Fruit fly (Drosophila melanogaster) whole organism, embryonic: Measurements from ENCODE around the gene E2f1.

Experiments used
- Abd-B ChIP-seq: fragments of 200-800 bp; sonication (Bioruptor generic); optimal IDR thresholded peaks from 2 replicates; lab custom pipeline; 2018; ENCODE audit warnings: missing biosample characterization, mild to moderate bottlenecking, missing genetic modification characterization, moderate library complexity
- CG10321 ChIP-seq: fragments of 200-800 bp; sonication (Bioruptor generic); IDR thresholded peaks from 2 replicates; pipeline ENCODE4 v1.3.6; 2022; ENCODE audit warnings: missing biosample characterization, missing genetic modification characterization
- CG10462 ChIP-seq: fragments of 200-800 bp; sonication (Bioruptor generic); optimal IDR thresholded peaks from 2 replicates; lab custom pipeline; 2016; ENCODE audit warnings: missing biosample characterization, missing genetic modification characterization
- CG11093 ChIP-seq: fragments of 200-800 bp; sonication (Bioruptor generic); IDR thresholded peaks from 3 replicates; pipeline ENCODE4 v1.3.6; 2022; ENCODE audit warnings: missing biosample characterization, missing genetic modification characterization
- CG11247 ChIP-seq: fragments of 200-800 bp; sonication (Bioruptor generic); IDR thresholded peaks from 2 replicates; pipeline ENCODE4 v1.3.6; 2022; ENCODE audit warnings: missing biosample characterization, missing genetic modification characterization
- CG11398 ChIP-seq: fragments of 200-800 bp; sonication (Bioruptor generic); optimal IDR thresholded peaks from 2 replicates; lab custom pipeline; 2016; ENCODE audit warnings: missing biosample characterization, missing genetic modification characterization
- CG17328 ChIP-seq: fragments of 200-800 bp; sonication (Bioruptor generic); IDR thresholded peaks from 2 replicates; pipeline ENCODE4 v1.3.6; 2022; ENCODE audit warnings: missing biosample characterization, missing genetic modification characterization
- CG2889 ChIP-seq: fragments of 200-800 bp; sonication (Bioruptor generic); IDR thresholded peaks from 3 replicates; pipeline ENCODE4 v1.3.6; 2022; ENCODE audit warnings: missing biosample characterization, missing genetic modification characterization
- CG31441 ChIP-seq: fragments of 200-800 bp; sonication (Bioruptor generic); IDR thresholded peaks from 2 replicates; pipeline ENCODE4 v1.3.6; 2022; ENCODE audit warnings: missing biosample characterization, missing genetic modification characterization
- CG34422 ChIP-seq: fragments of 200-800 bp; sonication (Bioruptor generic); IDR thresholded peaks from 3 replicates; pipeline ENCODE4 v1.3.6; 2022; ENCODE audit warnings: missing biosample characterization, missing genetic modification characterization
- CG3995 ChIP-seq: fragments of 200-800 bp; sonication (Bioruptor generic); optimal IDR thresholded peaks from 3 replicates; lab custom pipeline; 2016; ENCODE audit warnings: missing biosample characterization, missing genetic modification characterization
- CG4360 ChIP-seq: fragments of 200-800 bp; sonication (Bioruptor generic); IDR thresholded peaks from 2 replicates; pipeline ENCODE4 v1.3.6; 2022; ENCODE audit warnings: missing biosample characterization, missing genetic modification characterization
- CG4707 ChIP-seq: fragments of 200-800 bp; sonication (Bioruptor generic); optimal IDR thresholded peaks from 2 replicates; lab custom pipeline; 2018; ENCODE audit warnings: missing biosample characterization, mild to moderate bottlenecking, missing genetic modification characterization, moderate library complexity
- CG4854 ChIP-seq: fragments of 200-800 bp; sonication (Bioruptor generic); optimal IDR thresholded peaks from 2 replicates; lab custom pipeline; 2016; ENCODE audit warnings: missing biosample characterization, missing genetic modification characterization, inconsistent platforms
- CG5180 ChIP-seq: fragments of 200-800 bp; sonication (Bioruptor generic); optimal IDR thresholded peaks from 3 replicates; lab custom pipeline; 2017; ENCODE audit warnings: missing biosample characterization, missing genetic modification characterization, mild to moderate bottlenecking, moderate library complexity, missing genetic modification reagents
- CG6791 ChIP-seq: fragments of 200-800 bp; sonication (Bioruptor generic); IDR thresholded peaks from 3 replicates; pipeline ENCODE4 v1.3.6; 2022; ENCODE audit warnings: missing biosample characterization, missing genetic modification characterization; ENCODE audit not compliant: partially characterized antibody
- CG6813 ChIP-seq: fragments of 200-800 bp; sonication (Bioruptor generic); optimal IDR thresholded peaks from 2 replicates; lab custom pipeline; 2017; ENCODE audit warnings: missing biosample characterization, missing genetic modification characterization, mild to moderate bottlenecking, moderate library complexity, missing genetic modification reagents
- CG7271 ChIP-seq: fragments of 200-800 bp; sonication (Bioruptor generic); optimal IDR thresholded peaks from 2 replicates; lab custom pipeline; 2018; ENCODE audit warnings: missing biosample characterization, mild to moderate bottlenecking, missing genetic modification characterization, moderate library complexity
- CG9876 ChIP-seq: fragments of 200-800 bp; sonication (Bioruptor generic); optimal IDR thresholded peaks from 2 replicates; lab custom pipeline; 2016; ENCODE audit warnings: missing biosample characterization, missing genetic modification characterization
- CkIIα-i1 ChIP-seq: fragments of 200-800 bp; sonication (Bioruptor generic); IDR thresholded peaks from 2 replicates; pipeline ENCODE4 v1.3.6; 2022; ENCODE audit warnings: missing biosample characterization, missing genetic modification characterization
- Dbx ChIP-seq: fragments of 200-800 bp; sonication (Bioruptor generic); IDR thresholded peaks from 3 replicates; pipeline ENCODE4 v1.3.6; 2022; ENCODE audit warnings: missing biosample characterization, missing genetic modification characterization
- NC2α ChIP-seq: fragments of 200-800 bp; sonication (Bioruptor generic); optimal IDR thresholded peaks from 2 replicates; lab custom pipeline; 2016; ENCODE audit warnings: missing biosample characterization, missing genetic modification characterization
- Oli ChIP-seq: fragments of 200-800 bp; sonication (Bioruptor generic); optimal IDR thresholded peaks from 2 replicates; lab custom pipeline; 2018; ENCODE audit warnings: missing biosample characterization, mild to moderate bottlenecking, missing genetic modification characterization, moderate library complexity
- Optix ChIP-seq: fragments of 200-800 bp; sonication (Bioruptor generic); IDR thresholded peaks from 3 replicates; pipeline ENCODE4 v1.3.6; 2022; ENCODE audit warnings: missing biosample characterization, missing genetic modification characterization
- Ravus ChIP-seq: fragments of 200-800 bp; sonication (Bioruptor generic); IDR thresholded peaks from 2 replicates; pipeline ENCODE4 v1.3.6; 2022; ENCODE audit warnings: missing biosample characterization, missing genetic modification characterization
- Sox100B ChIP-seq: fragments of 200-800 bp; sonication (Bioruptor generic); optimal IDR thresholded peaks from 3 replicates; lab custom pipeline; 2018; ENCODE audit warnings: missing biosample characterization, mild to moderate bottlenecking, missing genetic modification characterization
- Sry-β ChIP-seq: fragments of 200-800 bp; sonication (Bioruptor generic); optimal IDR thresholded peaks from 2 replicates; lab custom pipeline; 2018; ENCODE audit warnings: missing biosample characterization, mild to moderate bottlenecking, missing genetic modification characterization, moderate library complexity
- az2 ChIP-seq: fragments of 200-800 bp; sonication (Bioruptor generic); optimal IDR thresholded peaks from 3 replicates; lab custom pipeline; 2016; ENCODE audit warnings: missing biosample characterization, missing genetic modification characterization
- br ChIP-seq: fragments of >200 bp; optimal IDR thresholded peaks from 2 replicates; lab custom pipeline; 2017
- bsh ChIP-seq, 2 experiments: fragments of 200-800 bp; sonication (Bioruptor generic); optimal IDR thresholded peaks; 2 replicates each; lab custom pipeline; 2017 to 2018; ENCODE audit warnings: mild to moderate bottlenecking in 2 of 2, missing biosample characterization in 2 of 2, missing genetic modification characterization in 2 of 2, moderate library complexity in 1 of 2
- chn ChIP-seq: fragments of 200-800 bp; sonication (Bioruptor generic); optimal IDR thresholded peaks from 2 replicates; lab custom pipeline; 2016; ENCODE audit warnings: missing biosample characterization, missing genetic modification characterization
- croc ChIP-seq: fragments of 200-800 bp; sonication (Bioruptor generic); conservative IDR thresholded peaks from 3 replicates; pipeline ENCODE4 v1.3.6; 2022; ENCODE audit warnings: missing biosample characterization, missing genetic modification characterization
- dm ChIP-seq: fragments of 200-800 bp; sonication (Bioruptor generic); optimal IDR thresholded peaks from 3 replicates; lab custom pipeline; 2016; ENCODE audit warnings: missing biosample characterization, missing genetic modification characterization
- dmrt99B ChIP-seq: fragments of 200-800 bp; sonication (Bioruptor generic); optimal IDR thresholded peaks from 2 replicates; lab custom pipeline; 2018; ENCODE audit warnings: missing biosample characterization, mild to moderate bottlenecking, missing genetic modification characterization, moderate library complexity
- knrl ChIP-seq: fragments of 200-800 bp; sonication (Bioruptor generic); IDR thresholded peaks from 3 replicates; pipeline ENCODE4 v1.3.6; 2022; ENCODE audit warnings: missing biosample characterization, missing genetic modification characterization; ENCODE audit not compliant: partially characterized antibody
- pan ChIP-seq, 4 experiments: fragments of >200 bp in 3 of 4; fragments of 200-800 bp in 1 of 4; sonication (Bioruptor generic) in 1 of 4; optimal IDR thresholded peaks in 3 of 4; IDR thresholded peaks in 1 of 4; 2 replicates each; pipeline versions ENCODE4 v1.3.6 to Lab custom; 2017 to 2022; ENCODE audit warnings: missing biosample characterization in 2 of 4, missing genetic modification characterization in 2 of 4, mixed read lengths in 1 of 4
- pita ChIP-seq: fragments of 200-800 bp; sonication (Bioruptor generic); optimal IDR thresholded peaks from 2 replicates; lab custom pipeline; 2017; ENCODE audit warnings: missing biosample characterization, mild to moderate bottlenecking, missing genetic modification characterization
- psq ChIP-seq: fragments of 200-800 bp; sonication (Bioruptor generic); optimal IDR thresholded peaks from 2 replicates; lab custom pipeline; 2017; ENCODE audit warnings: missing biosample characterization, missing genetic modification characterization
- sens ChIP-seq: fragments of 200-800 bp; sonication (Bioruptor generic); peaks from one replicate; lab custom pipeline; 2016; ENCODE audit warnings: missing biosample characterization, missing genetic modification characterization
- sim ChIP-seq: fragments of 200-800 bp; sonication (Bioruptor generic); IDR thresholded peaks from 2 replicates; pipeline ENCODE4 v1.3.6; 2022; ENCODE audit warnings: missing biosample characterization, missing genetic modification characterization
- sima ChIP-seq: fragments of 200-800 bp; sonication (Bioruptor generic); optimal IDR thresholded peaks from 2 replicates; lab custom pipeline; 2016; ENCODE audit warnings: missing biosample characterization, missing genetic modification characterization
- slp2 ChIP-seq: fragments of 200-800 bp; sonication (Bioruptor generic); optimal IDR thresholded peaks from 2 replicates; lab custom pipeline; 2016; ENCODE audit warnings: missing biosample characterization, missing genetic modification characterization
- sqz ChIP-seq: fragments of 200-800 bp; sonication (Bioruptor generic); optimal IDR thresholded peaks from 3 replicates; lab custom pipeline; 2018; ENCODE audit warnings: missing biosample characterization, mild to moderate bottlenecking, missing genetic modification characterization
- tio ChIP-seq: fragments of 200-800 bp; sonication (Bioruptor generic); optimal IDR thresholded peaks from 2 replicates; lab custom pipeline; 2017; ENCODE audit warnings: missing biosample characterization, missing genetic modification characterization, inconsistent platforms
- tx ChIP-seq: fragments of 200-800 bp; sonication (Bioruptor generic); optimal IDR thresholded peaks from 2 replicates; lab custom pipeline; 2016; ENCODE audit warnings: missing biosample characterization, missing genetic modification characterization
- vnd ChIP-seq: fragments of 200-800 bp; sonication (Bioruptor generic); IDR thresholded peaks from 3 replicates; pipeline ENCODE4 v1.3.6; 2022; ENCODE audit warnings: missing biosample characterization, missing genetic modification characterization; ENCODE audit not compliant: partially characterized antibody
- wor ChIP-seq: fragments of 200-800 bp; sonication (Bioruptor generic); IDR thresholded peaks from 2 replicates; pipeline ENCODE4 v1.3.6; 2022; ENCODE audit warnings: missing biosample characterization, missing genetic modification characterization
- z ChIP-seq: fragments of 200-800 bp; sonication (Bioruptor generic); IDR thresholded peaks from 3 replicates; pipeline ENCODE4 v1.3.6; 2022; ENCODE audit warnings: missing biosample characterization, missing genetic modification characterization
- zen2 ChIP-seq: fragments of 200-800 bp; sonication (Bioruptor generic); IDR thresholded peaks from 3 replicates; pipeline ENCODE4 v1.3.6; 2022; ENCODE audit warnings: missing biosample characterization, missing genetic modification characterization; ENCODE audit not compliant: partially characterized antibody
- zf30C ChIP-seq: fragments of 200-800 bp; sonication (Bioruptor generic); optimal IDR thresholded peaks from 3 replicates; lab custom pipeline; 2018; ENCODE audit warnings: missing biosample characterization, mild to moderate bottlenecking, missing genetic modification characterization

The E2f1 gene

DNA sequence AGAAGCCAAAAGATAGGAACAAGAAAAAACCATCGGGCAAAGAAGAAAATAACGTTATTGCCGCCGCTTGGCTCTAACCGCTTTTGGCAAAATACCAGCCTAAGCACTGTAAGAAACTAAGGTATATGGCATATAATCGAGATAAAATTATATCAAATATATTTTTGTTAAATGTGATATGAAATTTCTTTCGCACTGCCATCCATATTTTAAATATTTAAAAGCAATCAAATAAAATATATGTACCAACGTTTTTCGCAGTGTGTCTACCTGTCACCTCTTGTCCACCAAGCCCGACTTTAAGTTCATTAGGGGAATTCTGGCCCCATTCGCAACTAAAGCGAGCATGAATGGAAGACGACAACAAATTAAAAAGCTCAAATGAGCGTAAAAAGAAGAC, 32.9 kb downstream of the E2f1 start (continued):
- no peak for TF ChIP-seq CG4360 (GFP tag; lab: Robert Waterston, UW)
- no peak for TF ChIP-seq br (lab: Kevin White, UChicago)
- TF ChIP-seq dmrt99B: peak; percentile 65
- TF ChIP-seq sqz (GFP tag; lab: Kevin White, UChicago): no peak
- 0 out of 2 replicates have a peak, but pooled peaks have one; percentile 52 for TF ChIP-seq sim (GFP tag; lab: Robert Waterston, UW)
- TF ChIP-seq CG5180 (GFP tag; lab: Kevin White, UChicago): peak; percentile 9
- peak; percentile 38 for TF ChIP-seq CG3995 (GFP tag; lab: Kevin White, UChicago)
- TF ChIP-seq vnd (GFP tag; lab: Robert Waterston, UW): no peak
- TF ChIP-seq CG7271 (tag; lab: Kevin White, UChicago): peak; percentile 4
- TF ChIP-seq CG4707: no peak
- no peak for TF ChIP-seq sima (GFP tag; lab: Kevin White, UChicago)
- TF ChIP-seq Sox100B (GFP tag; lab: Kevin White, UChicago): peak; percentile 21
- TF ChIP-seq Sry-β (GFP tag; lab: Kevin White, UChicago): no peak
- no peak for TF ChIP-seq knrl
- 0 out of 2 replicates have a peak, but pooled peaks have one; percentile 16 for TF ChIP-seq wor (GFP tag; lab: Robert Waterston, UW)
- peak; percentile 64; the same call in 2 of the 3 replicates for TF ChIP-seq CG34422 (GFP tag; lab: Robert Waterston, UW)
- TF ChIP-seq dm (GFP tag; lab: Kevin White, UChicago): no peak
- no peak for TF ChIP-seq pan (optimal IDR thresholded peaks at IDR 0.05; lab: Kevin White, UChicago)
- peak in 1 of 2 experiments; percentile 75 for TF ChIP-seq pan (GFP tag; optimal IDR thresholded peaks at IDR 0.05 in 1 of 2, IDR thresholded peaks at IDR 0.05 in 1 of 2)
- no peak for TF ChIP-seq zen2 (GFP tag; lab: Robert Waterston, UW)
- peak; percentile 65 for TF ChIP-seq tio (GFP tag; lab: Kevin White, UChicago)
- peak; percentile 36; the same call in 1 of the 3 replicates for TF ChIP-seq croc (GFP tag; lab: Robert Waterston, UW)
- 0 out of 3 replicates have a peak, but pooled peaks have one; percentile 37 for TF ChIP-seq CG11093 (GFP tag; lab: Robert Waterston, UW)
- peak; percentile 64 for TF ChIP-seq Oli (tag; lab: Kevin White, UChicago)
- peak; percentile 56 for TF ChIP-seq CG6813 (GFP tag; lab: Kevin White, UChicago)
- TF ChIP-seq tx (GFP tag; lab: Kevin White, UChicago): peak; percentile 13
- TF ChIP-seq NC2α (GFP tag; lab: Kevin White, UChicago): no peak
- peak; percentile 92 for TF ChIP-seq sens (GFP tag; lab: Kevin White, UChicago)
- no peak for TF ChIP-seq z (GFP tag; lab: Robert Waterston, UW)
- TF ChIP-seq CG10321 (GFP tag; lab: Robert Waterston, UW): 0 out of 2 replicates have a peak, but pooled peaks have one; percentile 26
- TF ChIP-seq CG6791: no peak
- TF ChIP-seq CG11247 (GFP tag; lab: Robert Waterston, UW): peak; percentile 55
- peak; percentile 18 for TF ChIP-seq chn (GFP tag; lab: Kevin White, UChicago)
- TF ChIP-seq slp2 (GFP tag; lab: Kevin White, UChicago): no peak
- TF ChIP-seq psq (GFP tag; lab: Kevin White, UChicago): peak; percentile 13
- TF ChIP-seq CG11398 (GFP tag; lab: Kevin White, UChicago): no peak
- peak; percentile 57; the same call in 1 of the 2 replicates for TF ChIP-seq CG31441
- TF ChIP-seq CG17328: 0 out of 2 replicates have a peak, but pooled peaks have one; percentile 55
- TF ChIP-seq CG2889: peak; percentile 49; the same call in 2 of the 3 replicates
- TF ChIP-seq az2 (GFP tag; lab: Kevin White, UChicago): peak; percentile 64
- no peak; the same call in 1 of the 2 replicates for TF ChIP-seq Ravus (GFP tag; lab: Robert Waterston, UW)
- TF ChIP-seq zf30C (GFP tag; lab: Kevin White, UChicago): peak; percentile 26
- no peak for TF ChIP-seq Optix
- TF ChIP-seq CG4854 (GFP tag; lab: Kevin White, UChicago): peak; percentile 32
- no peak for TF ChIP-seq CG9876 (GFP tag; lab: Kevin White, UChicago)
- peak; percentile 35 for TF ChIP-seq CG10462 (GFP tag; lab: Kevin White, UChicago)
- no peak for TF ChIP-seq pita (GFP tag; lab: Kevin White, UChicago)
- TF ChIP-seq Abd-B (GFP tag; lab: Kevin White, UChicago): peak; percentile 62
- peak in 1 of 2 experiments; percentile 84 for TF ChIP-seq bsh (GFP tag; optimal IDR thresholded peaks at IDR 0.05; lab: Kevin White, UChicago)
- TF ChIP-seq Dbx: peak; percentile 78
- no peak for TF ChIP-seq CkIIα-i1
